Fruit fly (Drosophila melanogaster): ENCODE data around the gene pon.

DNA sequence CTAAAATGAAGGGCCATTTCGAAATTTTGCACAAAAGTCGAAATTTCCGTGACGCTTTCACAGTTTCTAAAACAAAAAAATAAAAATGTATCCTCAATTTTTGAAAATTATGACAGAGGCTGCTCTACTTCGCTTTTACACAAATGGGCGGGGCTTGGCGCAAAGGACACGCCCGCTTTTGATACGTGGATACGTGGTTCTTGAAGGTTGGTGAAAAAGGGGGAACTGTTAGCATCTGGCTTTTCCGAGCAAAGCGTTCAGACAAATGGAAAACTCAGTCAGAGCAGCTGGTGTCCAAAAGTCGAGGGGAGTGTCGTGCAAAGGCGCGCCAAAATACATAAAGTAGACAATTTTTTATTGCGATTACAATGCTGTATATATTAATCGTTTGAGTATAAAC lies 8.7 kb downstream of the pon start, which contains the start of gene CG3062:
- TF ChIP-seq CG13204 (GFP tag; optimal IDR thresholded peaks at IDR 0.05), result no peak
- no peak for TF ChIP-seq CG14655 (GFP tag; optimal IDR thresholded peaks at IDR 0.05)
- no peak for TF ChIP-seq CG17806 (tag; optimal IDR thresholded peaks at IDR 0.05)
- TF ChIP-seq fd96Ca (GFP tag; IDR thresholded peaks at IDR 0.05), result no peak
- no peak for TF ChIP-seq Pif1A (GFP tag; optimal IDR thresholded peaks at IDR 0.05)
- TF ChIP-seq gl (tag; optimal IDR thresholded peaks at IDR 0.05), result no peak
- no peak for TF ChIP-seq EcR (GFP tag; optimal IDR thresholded peaks at IDR 0.05)
- TF ChIP-seq CG8159 (tag; optimal IDR thresholded peaks at IDR 0.05), result no peak
- TF ChIP-seq CG32121 (GFP tag; IDR thresholded peaks at IDR 0.05), result no peak
- no peak for TF ChIP-seq Pif1B (GFP tag; optimal IDR thresholded peaks at IDR 0.05)

Measured in whole organism, pupa.